Worm (Caenorhabditis elegans) whole organism, mixed stage, embryonic: ENCODE measurements around the gene odr-2.

Experiments used
- M03D4.4 ChIP-seq: sonication (generic microtip); optimal IDR thresholded peaks from 2 replicates; lab custom pipeline; 2017; ENCODE audit warnings: mild to moderate bottlenecking, missing genetic modification characterization, missing compliant biosample characterization
- bed-3 ChIP-seq: fragments of 200-800 bp; sonication (Bioruptor generic); optimal IDR thresholded peaks from 3 replicates; lab custom pipeline; 2018; ENCODE audit warnings: mild to moderate bottlenecking, missing genetic modification characterization, moderate library complexity, missing compliant biosample characterization
- blmp-1 ChIP-seq: fragments of 150-350 bp; optimal IDR thresholded peaks from 2 replicates; lab custom pipeline; 2014; ENCODE audit warnings: missing biosample characterization, missing genetic modification characterization
- ceh-39 ChIP-seq: fragments of 150-350 bp; optimal IDR thresholded peaks from 2 replicates; lab custom pipeline; 2014; ENCODE audit warnings: missing biosample characterization, missing genetic modification characterization
- ceh-43 ChIP-seq: fragments of 200-800 bp; sonication (Bioruptor generic); optimal IDR thresholded peaks from 2 replicates; lab custom pipeline; 2018; ENCODE audit warnings: mild to moderate bottlenecking, missing genetic modification characterization, moderate library complexity, missing compliant biosample characterization
- ceh-83 ChIP-seq: fragments of 200-800 bp; sonication (Bioruptor generic); optimal IDR thresholded peaks from 2 replicates; lab custom pipeline; 2018; ENCODE audit warnings: mild to moderate bottlenecking, missing genetic modification characterization, missing compliant biosample characterization
- ces-1 ChIP-seq: fragments of 150-350 bp; optimal IDR thresholded peaks from 2 replicates; lab custom pipeline; 2014; ENCODE audit warnings: missing biosample characterization, missing genetic modification reagents, missing genetic modification characterization
- cnd-1 ChIP-seq: fragments of 200-800 bp; sonication (Bioruptor generic); optimal IDR thresholded peaks from 2 replicates; lab custom pipeline; 2018; ENCODE audit warnings: mild to moderate bottlenecking, missing genetic modification characterization, missing compliant biosample characterization
- drap-1 ChIP-seq: fragments of 200-800 bp; sonication (Bioruptor generic); optimal IDR thresholded peaks from 3 replicates; lab custom pipeline; 2018; ENCODE audit warnings: mild to moderate bottlenecking, missing genetic modification characterization, missing compliant biosample characterization
- elt-1 ChIP-seq: sonication (generic microtip); optimal IDR thresholded peaks from 2 replicates; lab custom pipeline; 2017; ENCODE audit warnings: missing genetic modification characterization, mild to moderate bottlenecking, missing compliant biosample characterization, antibody characterized with exemption, moderate library complexity, borderline replicate concordance; ENCODE audit not compliant: insufficient read depth
- elt-3 ChIP-seq: fragments of 150-350 bp; optimal IDR thresholded peaks from 2 replicates; lab custom pipeline; 2014; ENCODE audit warnings: missing biosample characterization, missing genetic modification characterization
- flh-1 ChIP-seq: fragments of 200-800 bp; sonication (Bioruptor generic); optimal IDR thresholded peaks from 2 replicates; lab custom pipeline; 2018; ENCODE audit warnings: mild to moderate bottlenecking, missing genetic modification characterization, moderate library complexity, missing compliant biosample characterization
- ham-2 ChIP-seq: fragments of 200-800 bp; sonication (Bioruptor generic); optimal IDR thresholded peaks from 2 replicates; lab custom pipeline; 2018; ENCODE audit warnings: mild to moderate bottlenecking, missing genetic modification characterization, missing compliant biosample characterization
- hlh-1 ChIP-seq: fragments of 150-350 bp; optimal IDR thresholded peaks from 2 replicates; lab custom pipeline; 2014; ENCODE audit warnings: missing biosample characterization, missing genetic modification reagents, missing genetic modification characterization
- lin-13 ChIP-seq: fragments of 150-350 bp; optimal IDR thresholded peaks from 2 replicates; lab custom pipeline; 2014; ENCODE audit warnings: missing biosample characterization, missing genetic modification characterization
- lin-32 ChIP-seq: fragments of 200-800 bp; sonication (Bioruptor generic); optimal IDR thresholded peaks from 2 replicates; lab custom pipeline; 2018; ENCODE audit warnings: mild to moderate bottlenecking, missing genetic modification characterization, missing compliant biosample characterization
- lsy-2 ChIP-seq: fragments of 150-350 bp; optimal IDR thresholded peaks from 2 replicates; lab custom pipeline; 2014; ENCODE audit warnings: missing biosample characterization, missing genetic modification characterization
- mab-5 ChIP-seq: fragments of 150-350 bp; optimal IDR thresholded peaks from 2 replicates; lab custom pipeline; 2014; ENCODE audit warnings: missing biosample characterization, missing genetic modification characterization
- mep-1 ChIP-seq: fragments of 150-350 bp; optimal IDR thresholded peaks from 2 replicates; lab custom pipeline; 2017; ENCODE audit warnings: missing biosample characterization, missing genetic modification reagents, missing genetic modification characterization, inconsistent platforms
- mls-2 ChIP-seq: sonication (generic microtip); optimal IDR thresholded peaks from 2 replicates; lab custom pipeline; 2016; ENCODE audit warnings: mild to moderate bottlenecking, missing genetic modification characterization, moderate library complexity, missing compliant biosample characterization
- nhr-12 ChIP-seq: fragments of 150-350 bp; optimal IDR thresholded peaks from 2 replicates; lab custom pipeline; 2014; ENCODE audit warnings: missing biosample characterization, missing genetic modification characterization
- nhr-2 ChIP-seq: fragments of 150-350 bp; optimal IDR thresholded peaks from 2 replicates; lab custom pipeline; 2014; ENCODE audit warnings: missing biosample characterization, missing genetic modification characterization
- nhr-237 ChIP-seq: fragments of 150-350 bp; optimal IDR thresholded peaks from 2 replicates; lab custom pipeline; 2014; ENCODE audit warnings: missing biosample characterization, missing genetic modification characterization
- nhr-28 ChIP-seq: fragments of 150-350 bp; optimal IDR thresholded peaks from 2 replicates; lab custom pipeline; 2014; ENCODE audit warnings: missing biosample characterization, missing genetic modification characterization
- nhr-76 ChIP-seq: sonication (generic microtip); optimal IDR thresholded peaks from 2 replicates; lab custom pipeline; 2017; ENCODE audit warnings: missing biosample characterization, missing genetic modification characterization
- pha-4 ChIP-seq: fragments of 150-350 bp; optimal IDR thresholded peaks from 2 replicates; lab custom pipeline; 2018; ENCODE audit warnings: missing biosample characterization, missing genetic modification reagents, missing genetic modification characterization
- sem-2 ChIP-seq: fragments of 200-800 bp; sonication (Bioruptor generic); optimal IDR thresholded peaks from 2 replicates; lab custom pipeline; 2018; ENCODE audit warnings: mild to moderate bottlenecking, missing genetic modification characterization, missing compliant biosample characterization
- snpc-4 ChIP-seq: fragments of 150-350 bp; optimal IDR thresholded peaks from 2 replicates; lab custom pipeline; 2014; ENCODE audit warnings: missing biosample characterization, missing genetic modification characterization
- sptf-1 ChIP-seq: sonication (generic microtip); optimal IDR thresholded peaks from 2 replicates; lab custom pipeline; 2017; ENCODE audit warnings: mild to moderate bottlenecking, missing genetic modification characterization, moderate library complexity, missing compliant biosample characterization
- unc-120 ChIP-seq: sonication (generic microtip); optimal IDR thresholded peaks from 2 replicates; lab custom pipeline; 2017; ENCODE audit warnings: missing genetic modification characterization, missing compliant biosample characterization; ENCODE audit not compliant: poor library complexity, severe bottlenecking
- unc-39 ChIP-seq: fragments of 150-350 bp; optimal IDR thresholded peaks from 2 replicates; lab custom pipeline; 2014; ENCODE audit warnings: missing biosample characterization, missing genetic modification characterization
- unc-62 ChIP-seq: fragments of 150-350 bp; optimal IDR thresholded peaks from 2 replicates; lab custom pipeline; 2014; ENCODE audit warnings: missing biosample characterization, missing genetic modification reagents, missing genetic modification characterization
- zip-8 ChIP-seq: fragments of 150-350 bp; optimal IDR thresholded peaks from 2 replicates; lab custom pipeline; 2014; ENCODE audit warnings: missing biosample characterization, missing genetic modification characterization
- ztf-11 ChIP-seq: fragments of 150-350 bp; optimal IDR thresholded peaks from 2 replicates; lab custom pipeline; 2014; ENCODE audit warnings: missing biosample characterization, missing genetic modification characterization

Gene odr-2

DNA sequence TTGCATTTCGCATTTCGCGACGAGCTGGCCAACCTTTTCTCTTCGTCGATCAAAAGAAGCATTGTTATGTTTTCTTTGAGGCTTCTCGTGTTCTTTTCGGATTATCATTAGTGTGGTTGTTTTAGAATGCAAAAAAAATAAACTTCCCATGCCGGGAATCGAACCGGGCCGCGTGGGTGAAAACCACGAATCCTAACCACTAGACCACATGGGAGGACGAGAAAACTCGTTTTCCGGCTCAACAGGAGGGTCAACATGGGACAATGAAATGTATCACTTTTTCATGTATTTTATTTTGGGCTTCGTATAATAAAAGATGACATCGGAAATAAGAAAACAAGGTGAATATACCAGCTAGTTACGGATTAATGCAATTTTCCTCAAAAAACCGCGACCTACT lies 33.7 kb upstream of the odr-2 start:
- no peak for TF ChIP-seq flh-1 (GFP tag; lab: Kevin White, UChicago)
- TF ChIP-seq ztf-11 (tag; lab: Kevin White, UChicago), result no peak
- no peak for TF ChIP-seq hlh-1 (tag; lab: Kevin White, UChicago)
- TF ChIP-seq mab-5 (tag; lab: Kevin White, UChicago), result no peak
- TF ChIP-seq nhr-2 (tag; lab: Kevin White, UChicago), result no peak
- TF ChIP-seq pha-4 (tag; lab: Kevin White, UChicago), result no peak
- TF ChIP-seq nhr-28 (tag; lab: Kevin White, UChicago), result no peak
- TF ChIP-seq elt-1 (tag; lab: Kevin White, UChicago), result no peak
- no peak for TF ChIP-seq mep-1
- TF ChIP-seq nhr-237 (tag; lab: Kevin White, UChicago), result no peak
- TF ChIP-seq sem-2 (GFP tag; lab: Kevin White, UChicago), result no peak
- no peak for TF ChIP-seq blmp-1 (tag; lab: Kevin White, UChicago)
- no peak for TF ChIP-seq ceh-43
- TF ChIP-seq elt-3 (tag; lab: Kevin White, UChicago), result no peak
- no peak for TF ChIP-seq unc-120 (tag; lab: Kevin White, UChicago)
- TF ChIP-seq zip-8 (tag; lab: Kevin White, UChicago), result no peak
- no peak for TF ChIP-seq lin-13
- TF ChIP-seq nhr-12, result no peak
- TF ChIP-seq nhr-76, result no peak
- TF ChIP-seq ceh-83 (GFP tag; lab: Kevin White, UChicago), result no peak
- TF ChIP-seq, all 35 proteins: peak for 0

DNA sequence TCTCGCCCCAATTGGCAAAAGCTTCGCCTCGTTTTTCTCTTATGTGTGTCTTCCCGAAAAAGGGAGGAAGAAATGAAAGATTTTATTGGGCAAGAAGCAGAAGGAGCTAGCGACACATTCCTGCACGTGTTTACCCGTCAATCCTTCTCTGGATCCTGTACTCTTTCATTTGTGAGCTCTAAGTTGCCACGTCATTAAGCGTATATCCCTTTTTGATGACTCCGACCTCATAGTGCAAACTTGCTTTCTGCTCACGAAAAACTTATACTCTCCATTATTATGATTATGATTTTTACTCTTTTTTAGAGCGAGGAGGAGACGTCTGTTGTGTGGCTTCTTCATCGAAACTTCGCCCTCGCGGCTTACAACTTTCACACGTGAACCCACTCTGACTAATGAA lies 31.0 kb upstream of the odr-2 start, which contains the start of gene F27B10.1:
TSS of gene F27B10.1 (plus strand) at position 301 of the 400 bp plus-strand sequence.
- TF ChIP-seq blmp-1 (tag; lab: Kevin White, UChicago) (no peak), ces-1 (GFP tag; lab: Kevin White, UChicago) (no peak), ztf-11 (tag; lab: Kevin White, UChicago) (no peak), mab-5 (tag; lab: Kevin White, UChicago) (no peak), lin-13 (no peak), M03D4.4 (tag; lab: Kevin White, UChicago) (no peak), hlh-1 (tag; lab: Kevin White, UChicago) (no peak), flh-1 (GFP tag; lab: Kevin White, UChicago) (no peak), unc-120 (tag; lab: Kevin White, UChicago) (no peak), pha-4 (tag; lab: Kevin White, UChicago) (no peak)

ce11 chrV:7075646-7076045 lies 27.7 kb upstream of the odr-2 start, which contains the start of gene npa-1:
npa-1 (plus strand) TSS chrV:7075787.
- TF ChIP-seq snpc-4 (tag; lab: Kevin White, UChicago) (no peak), unc-62 (GFP tag; lab: Kevin White, UChicago) (no peak), drap-1 (no peak), ztf-11 (tag; lab: Kevin White, UChicago) (no peak), nhr-237 (tag; lab: Kevin White, UChicago) (no peak), lsy-2 (tag; lab: Kevin White, UChicago) (no peak), lin-13 (no peak), blmp-1 (tag; lab: Kevin White, UChicago) (no peak), nhr-12 (no peak), ham-2 (GFP tag; lab: Kevin White, UChicago) (no peak), mep-1 (no peak), mab-5 (tag; lab: Kevin White, UChicago) (no peak), unc-39 (tag; lab: Kevin White, UChicago) (no peak), hlh-1 (tag; lab: Kevin White, UChicago) (no peak), ces-1 (GFP tag; lab: Kevin White, UChicago) (no peak), elt-3 (tag; lab: Kevin White, UChicago) (no peak), flh-1 (GFP tag; lab: Kevin White, UChicago) (no peak), ceh-83 (GFP tag; lab: Kevin White, UChicago) (no peak), bed-3 (GFP tag; lab: Kevin White, UChicago) (no peak)

ce11 chrV:7076161-7076560 lies 27.2 kb upstream of the odr-2 start:
- no peak for TF ChIP-seq mls-2 (tag; lab: Kevin White, UChicago)
- no peak for TF ChIP-seq mep-1

ce11 chrV:7078765-7079164 lies 24.6 kb upstream of the odr-2 start:
- TF ChIP-seq nhr-12 (no peak), flh-1 (GFP tag; lab: Kevin White, UChicago) (no peak), lin-32 (no peak), elt-3 (tag; lab: Kevin White, UChicago) (no peak), zip-8 (tag; lab: Kevin White, UChicago) (no peak), mls-2 (tag; lab: Kevin White, UChicago) (no peak), snpc-4 (tag; lab: Kevin White, UChicago) (no peak), ceh-39 (no peak), unc-39 (tag; lab: Kevin White, UChicago) (no peak), cnd-1 (tag; lab: Kevin White, UChicago) (no peak), sptf-1 (tag; lab: Kevin White, UChicago) (no peak), drap-1 (no peak), M03D4.4 (tag; lab: Kevin White, UChicago) (no peak), ceh-43 (no peak), bed-3 (GFP tag; lab: Kevin White, UChicago) (no peak), ztf-11 (tag; lab: Kevin White, UChicago) (no peak), nhr-237 (tag; lab: Kevin White, UChicago) (no peak), unc-120 (tag; lab: Kevin White, UChicago) (no peak), lin-13 (no peak)
